Fruit fly (Drosophila melanogaster) whole organism, embryonic: Measurements from ENCODE around the gene mv.

Experiments
- Ada2b ChIP-seq: fragments of 200-800 bp; sonication (Bioruptor generic); IDR thresholded peaks from 2 replicates; pipeline ENCODE4 v1.3.6; 2022; ENCODE audit warnings: missing biosample characterization, missing genetic modification characterization
- B-H2 ChIP-seq: fragments of 200-800 bp; sonication (Bioruptor generic); optimal IDR thresholded peaks from 2 replicates; lab custom pipeline; 2018; ENCODE audit warnings: missing biosample characterization, mild to moderate bottlenecking, missing genetic modification characterization
- CG10209 ChIP-seq: fragments of 200-800 bp; sonication (Bioruptor generic); optimal IDR thresholded peaks from 3 replicates; lab custom pipeline; 2017; ENCODE audit warnings: missing biosample characterization, mild to moderate bottlenecking, missing genetic modification characterization, missing genetic modification reagents
- CG10543 ChIP-seq: fragments of 200-800 bp; sonication (Bioruptor generic); optimal IDR thresholded peaks from 3 replicates; lab custom pipeline; 2017; ENCODE audit warnings: missing biosample characterization, mild to moderate bottlenecking, missing genetic modification characterization, moderate library complexity
- CG13296 ChIP-seq: fragments of 200-800 bp; sonication (Bioruptor generic); optimal IDR thresholded peaks from 3 replicates; lab custom pipeline; 2018; ENCODE audit warnings: missing biosample characterization, mild to moderate bottlenecking, missing genetic modification characterization
- CG13624 ChIP-seq: fragments of 200-800 bp; sonication (Bioruptor generic); optimal IDR thresholded peaks from 2 replicates; lab custom pipeline; 2016; ENCODE audit warnings: missing biosample characterization, missing genetic modification characterization
- CG14441 ChIP-seq: fragments of 200-800 bp; sonication (Bioruptor generic); IDR thresholded peaks from 2 replicates; pipeline ENCODE4 v1.3.6; 2022; ENCODE audit warnings: missing biosample characterization, missing genetic modification characterization
- CG16779 ChIP-seq: fragments of 200-800 bp; sonication (Bioruptor generic); IDR thresholded peaks from 2 replicates; pipeline ENCODE4 v1.3.6; 2022; ENCODE audit warnings: missing biosample characterization, missing genetic modification characterization
- CG17328 ChIP-seq: fragments of 200-800 bp; sonication (Bioruptor generic); IDR thresholded peaks from 2 replicates; pipeline ENCODE4 v1.3.6; 2022; ENCODE audit warnings: missing biosample characterization, missing genetic modification characterization
- CG17385 ChIP-seq: fragments of 200-800 bp; sonication (Bioruptor generic); optimal IDR thresholded peaks from 3 replicates; lab custom pipeline; 2018; ENCODE audit warnings: missing biosample characterization, mild to moderate bottlenecking, missing genetic modification characterization
- CG31388 ChIP-seq: fragments of 200-800 bp; sonication (Bioruptor generic); optimal IDR thresholded peaks from 2 replicates; lab custom pipeline; 2016; ENCODE audit warnings: missing biosample characterization, missing genetic modification characterization
- CG3726 ChIP-seq: fragments of 200-800 bp; sonication (Bioruptor generic); IDR thresholded peaks from 3 replicates; pipeline ENCODE4, ENCODE4 v1.3.6; 2022; ENCODE audit warnings: missing biosample characterization, missing genetic modification characterization
- CG3847 ChIP-seq: fragments of 200-800 bp; sonication (Bioruptor generic); IDR thresholded peaks from 2 replicates; pipeline ENCODE4 v1.3.6; 2022; ENCODE audit warnings: missing biosample characterization, missing genetic modification characterization
- CG5245 ChIP-seq: fragments of 200-800 bp; sonication (Bioruptor generic); optimal IDR thresholded peaks from 3 replicates; lab custom pipeline; 2016; ENCODE audit warnings: missing biosample characterization, missing genetic modification characterization
- CG6813 ChIP-seq: fragments of 200-800 bp; sonication (Bioruptor generic); optimal IDR thresholded peaks from 2 replicates; lab custom pipeline; 2017; ENCODE audit warnings: missing biosample characterization, missing genetic modification characterization, mild to moderate bottlenecking, moderate library complexity, missing genetic modification reagents
- CG7271 ChIP-seq: fragments of 200-800 bp; sonication (Bioruptor generic); optimal IDR thresholded peaks from 2 replicates; lab custom pipeline; 2018; ENCODE audit warnings: missing biosample characterization, mild to moderate bottlenecking, missing genetic modification characterization, moderate library complexity
- CG7372 ChIP-seq: fragments of 200-800 bp; sonication (Bioruptor generic); IDR thresholded peaks from 2 replicates; pipeline ENCODE4 v1.3.6; 2022; ENCODE audit warnings: missing biosample characterization, missing genetic modification characterization
- CG8281 ChIP-seq: fragments of 200-800 bp; sonication (Bioruptor generic); optimal IDR thresholded peaks from 2 replicates; lab custom pipeline; 2018; ENCODE audit warnings: missing biosample characterization, mild to moderate bottlenecking, missing genetic modification characterization, moderate library complexity
- CG8765 ChIP-seq: fragments of 200-800 bp; sonication (Bioruptor generic); IDR thresholded peaks from 2 replicates; pipeline ENCODE4 v1.3.6; 2022; ENCODE audit warnings: missing biosample characterization, missing genetic modification characterization
- CG8924 ChIP-seq: fragments of 200-800 bp; optimal IDR thresholded peaks from 3 replicates; lab custom pipeline; 2019; ENCODE audit warnings: missing biosample characterization, mild to moderate bottlenecking, missing genetic modification characterization, moderate library complexity
- CG9215 ChIP-seq: fragments of 200-800 bp; sonication (Bioruptor generic); IDR thresholded peaks from 2 replicates; pipeline ENCODE4 v1.3.6; 2022; ENCODE audit warnings: missing biosample characterization, missing genetic modification characterization
- HLH4C ChIP-seq: fragments of 200-800 bp; sonication (Bioruptor generic); IDR thresholded peaks from 3 replicates; pipeline ENCODE4 v1.3.6; 2022; ENCODE audit warnings: missing biosample characterization, missing genetic modification characterization; ENCODE audit not compliant: partially characterized antibody
- Hey ChIP-seq: fragments of 200-800 bp; sonication (Bioruptor generic); optimal IDR thresholded peaks from 3 replicates; lab custom pipeline; 2018; ENCODE audit warnings: missing biosample characterization, mild to moderate bottlenecking, missing genetic modification characterization
- Hmr ChIP-seq: fragments of 200-800 bp; sonication (Bioruptor generic); optimal IDR thresholded peaks from 3 replicates; lab custom pipeline; 2017; ENCODE audit warnings: mild to moderate bottlenecking, missing biosample characterization, missing genetic modification reagents, missing genetic modification characterization
- Hr78 ChIP-seq, 2 experiments: fragments of 200-800 bp in 1 of 2; fragments of >200 bp in 1 of 2; sonication (Bioruptor generic) in 1 of 2; optimal IDR thresholded peaks; 2 replicates each; lab custom pipeline; 2017 to 2019; ENCODE audit warnings: missing biosample characterization in 2 of 2, missing genetic modification characterization in 2 of 2, mild to moderate bottlenecking in 1 of 2, moderate library complexity in 1 of 2
- MESR4 ChIP-seq: fragments of 200-800 bp; sonication (Bioruptor generic); optimal IDR thresholded peaks from 2 replicates; lab custom pipeline; 2018; ENCODE audit warnings: missing biosample characterization, mild to moderate bottlenecking, missing genetic modification characterization, moderate library complexity
- MTF-1 ChIP-seq: fragments of 200-800 bp; sonication (Bioruptor generic); optimal IDR thresholded peaks from 2 replicates; lab custom pipeline; 2018; ENCODE audit warnings: missing biosample characterization, mild to moderate bottlenecking, missing genetic modification characterization, borderline replicate concordance
- Med ChIP-seq: fragments of 200-800 bp; sonication (Bioruptor generic); peaks from one replicate; lab custom pipeline; 2016; ENCODE audit warnings: missing biosample characterization, missing genetic modification characterization, mild to moderate bottlenecking, inconsistent platforms, moderate library complexity
- NfI ChIP-seq: fragments of 200-800 bp; sonication (Bioruptor generic); optimal IDR thresholded peaks from 3 replicates; lab custom pipeline; 2018; ENCODE audit warnings: missing biosample characterization, mild to moderate bottlenecking, missing genetic modification characterization, moderate library complexity
- Optix ChIP-seq: fragments of 200-800 bp; sonication (Bioruptor generic); IDR thresholded peaks from 3 replicates; pipeline ENCODE4 v1.3.6; 2022; ENCODE audit warnings: missing biosample characterization, missing genetic modification characterization
- Ptx1 ChIP-seq: fragments of 200-800 bp; sonication (Bioruptor generic); IDR thresholded peaks from 2 replicates; pipeline ENCODE4 v1.3.6; 2022; ENCODE audit warnings: missing biosample characterization, missing genetic modification characterization
- Spps ChIP-seq: fragments of 200-800 bp; sonication (Bioruptor generic); optimal IDR thresholded peaks from 2 replicates; lab custom pipeline; 2018; ENCODE audit warnings: missing biosample characterization, mild to moderate bottlenecking, missing genetic modification characterization
- YL-1 ChIP-seq: fragments of 200-800 bp; sonication (Bioruptor generic); optimal IDR thresholded peaks from 3 replicates; lab custom pipeline; 2017; ENCODE audit warnings: missing biosample characterization, mild to moderate bottlenecking, missing genetic modification characterization
- br ChIP-seq: fragments of >200 bp; optimal IDR thresholded peaks from 2 replicates; lab custom pipeline; 2017
- chinmo ChIP-seq: fragments of 200-800 bp; sonication (Bioruptor generic); IDR thresholded peaks from 4 replicates; pipeline ENCODE4 v1.3.6; 2022; ENCODE audit warnings: missing biosample characterization, missing genetic modification characterization; ENCODE audit not compliant: partially characterized antibody
- ci ChIP-seq: fragments of 200-800 bp; sonication (Bioruptor generic); IDR thresholded peaks from 3 replicates; pipeline ENCODE4 v1.3.6; 2022; ENCODE audit warnings: missing biosample characterization, missing genetic modification characterization
- danr ChIP-seq: fragments of 200-800 bp; sonication (Bioruptor generic); IDR thresholded peaks from 2 replicates; pipeline ENCODE4 v1.3.6; 2022; ENCODE audit warnings: missing biosample characterization, missing genetic modification characterization
- ewg ChIP-seq: fragments of 200-800 bp; sonication (Bioruptor generic); optimal IDR thresholded peaks from 3 replicates; lab custom pipeline; 2017; ENCODE audit warnings: mild to moderate bottlenecking, missing biosample characterization, missing genetic modification reagents, missing genetic modification characterization
- fu2 ChIP-seq: fragments of 200-800 bp; sonication (Bioruptor generic); optimal IDR thresholded peaks from 2 replicates; lab custom pipeline; 2016; ENCODE audit warnings: missing biosample characterization, missing genetic modification characterization
- gce ChIP-seq: fragments of 200-800 bp; sonication (Bioruptor generic); IDR thresholded peaks from 3 replicates; pipeline ENCODE4 v1.3.6; 2022; ENCODE audit warnings: missing biosample characterization, missing genetic modification characterization
- gfzf ChIP-seq: fragments of 200-800 bp; sonication (Bioruptor generic); optimal IDR thresholded peaks from 2 replicates; lab custom pipeline; 2016; ENCODE audit warnings: missing biosample characterization, mild to moderate bottlenecking, missing genetic modification characterization, moderate library complexity
- hkb ChIP-seq, 2 experiments: fragments of 200-800 bp in 1 of 2; fragments of >200 bp in 1 of 2; sonication (Bioruptor generic) in 1 of 2; IDR thresholded peaks in 1 of 2; optimal IDR thresholded peaks in 1 of 2; 2 replicates each; pipeline versions ENCODE4 v1.3.6 to Lab custom; 2017 to 2022; ENCODE audit warnings: missing biosample characterization in 1 of 2, missing genetic modification characterization in 1 of 2
- knrl ChIP-seq: fragments of 200-800 bp; sonication (Bioruptor generic); IDR thresholded peaks from 3 replicates; pipeline ENCODE4 v1.3.6; 2022; ENCODE audit warnings: missing biosample characterization, missing genetic modification characterization; ENCODE audit not compliant: partially characterized antibody
- mld ChIP-seq: fragments of 200-800 bp; sonication (Bioruptor generic); IDR thresholded peaks from 3 replicates; pipeline ENCODE4 v1.3.6; 2022; ENCODE audit warnings: missing biosample characterization, missing genetic modification characterization; ENCODE audit not compliant: partially characterized antibody
- nerfin-2 ChIP-seq: fragments of 200-800 bp; sonication (Bioruptor generic); IDR thresholded peaks from 2 replicates; pipeline ENCODE4 v1.3.6; 2022; ENCODE audit warnings: missing biosample characterization, missing genetic modification characterization; ENCODE audit not compliant: partially characterized antibody
- run ChIP-seq: fragments of 200-800 bp; sonication (Bioruptor generic); optimal IDR thresholded peaks from 3 replicates; lab custom pipeline; 2018; ENCODE audit warnings: missing biosample characterization, mild to moderate bottlenecking, missing genetic modification characterization
- shn ChIP-seq: fragments of 200-800 bp; sonication (Bioruptor generic); optimal IDR thresholded peaks from 3 replicates; lab custom pipeline; 2016; ENCODE audit warnings: missing biosample characterization, missing genetic modification characterization
- tio ChIP-seq: fragments of 200-800 bp; sonication (Bioruptor generic); optimal IDR thresholded peaks from 2 replicates; lab custom pipeline; 2017; ENCODE audit warnings: missing biosample characterization, missing genetic modification characterization, inconsistent platforms
- toy ChIP-seq: fragments of 200-800 bp; sonication (Bioruptor generic); IDR thresholded peaks from 2 replicates; pipeline ENCODE4 v1.3.6; 2022; ENCODE audit warnings: missing biosample characterization, missing genetic modification characterization

mv gene

DNA sequence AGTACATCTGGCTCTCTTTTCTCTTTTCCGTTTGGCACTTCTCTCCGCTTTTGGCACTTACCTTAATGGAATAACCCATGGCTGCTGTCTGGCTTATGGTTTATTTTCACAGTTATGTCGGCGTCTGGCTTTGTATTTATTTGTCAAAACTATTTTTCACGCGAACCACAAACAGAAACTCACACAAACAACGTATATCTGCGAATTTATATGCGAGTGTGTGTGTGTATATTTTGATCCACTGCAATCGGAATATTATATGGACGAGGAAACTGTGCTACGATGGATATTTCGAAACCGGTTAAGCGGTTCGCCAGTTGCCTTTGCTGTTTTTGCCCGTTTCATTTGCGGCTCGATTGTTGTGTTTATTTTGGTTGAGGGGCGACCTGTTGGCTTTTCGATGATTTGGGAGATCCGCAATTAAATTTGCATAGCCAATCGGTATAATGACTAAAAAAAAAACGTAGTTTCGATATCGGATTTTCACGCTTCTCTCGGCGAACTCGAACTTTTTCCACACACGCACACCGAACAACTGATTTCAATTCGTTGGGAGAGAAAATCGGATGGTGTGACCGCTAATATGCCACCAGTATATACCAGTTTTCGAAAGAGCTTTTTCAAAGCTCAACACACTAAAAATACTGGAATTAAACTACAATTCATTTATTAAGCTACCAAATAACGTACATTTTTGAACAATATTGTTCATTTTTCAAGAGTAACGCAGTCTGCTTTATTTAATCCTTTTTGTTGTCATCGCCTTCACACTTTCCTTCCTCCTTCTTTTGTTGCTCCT is 5.8 kb upstream of the mv start, which contains the start of gene CG1927 (continued):
- peak; percentile 26 for TF ChIP-seq Hmr
- no peak for TF ChIP-seq CG3847
- TF ChIP-seq CG10209 = no peak
- TF ChIP-seq danr (GFP tag; lab: Robert Waterston, UW) = no peak
- no peak for TF ChIP-seq HLH4C (GFP tag; lab: Robert Waterston, UW)
- no peak for TF ChIP-seq Ptx1 (GFP tag; lab: Robert Waterston, UW)
- no peak for TF ChIP-seq fu2 (GFP tag; lab: Kevin White, UChicago)
- no peak for TF ChIP-seq CG3726
- no peak for TF ChIP-seq Hey (tag; lab: Kevin White, UChicago)
- TF ChIP-seq CG6813 (GFP tag; lab: Kevin White, UChicago) = no peak
- TF ChIP-seq run (tag; lab: Kevin White, UChicago) = no peak
- TF ChIP-seq B-H2 = no peak
- TF ChIP-seq shn (GFP tag; lab: Kevin White, UChicago) = no peak
- TF ChIP-seq CG13296 (GFP tag; lab: Kevin White, UChicago) = no peak
- TF ChIP-seq MESR4 (GFP tag; lab: Kevin White, UChicago) = no peak
- TF ChIP-seq CG16779 (GFP tag; lab: Robert Waterston, UW) = 0 out of 2 replicates have a peak, but pooled peaks have one; percentile 5
- TF ChIP-seq CG8281 (tag; lab: Kevin White, UChicago) = no peak
- no peak for TF ChIP-seq hkb (optimal IDR thresholded peaks at IDR 0.05; lab: Kevin White, UChicago)
- TF ChIP-seq hkb (GFP tag; IDR thresholded peaks at IDR 0.05; lab: Robert Waterston, UW) = peak; percentile 38; the same call in 1 of the 2 replicates
- no peak for TF ChIP-seq CG5245
- TF ChIP-seq YL-1 (GFP tag; lab: Kevin White, UChicago) = no peak
- TF ChIP-seq gfzf (GFP tag; lab: Kevin White, UChicago) = peak; percentile 78
- TF ChIP-seq CG8924 (tag; lab: Kevin White, UChicago) = no peak
- TF ChIP-seq MTF-1 (GFP tag; lab: Kevin White, UChicago) = no peak
- no peak for TF ChIP-seq CG14441 (GFP tag; lab: Robert Waterston, UW)
- TF ChIP-seq ewg = no peak
- no peak for TF ChIP-seq CG7372 (GFP tag; lab: Robert Waterston, UW)
- no peak for TF ChIP-seq CG9215 (GFP tag; lab: Robert Waterston, UW)
- no peak for TF ChIP-seq br
- TF ChIP-seq CG13624 (GFP tag; lab: Kevin White, UChicago) = no peak
- no peak for TF ChIP-seq CG31388 (GFP tag; lab: Kevin White, UChicago)
- no peak for TF ChIP-seq mld (GFP tag; lab: Robert Waterston, UW)
- peak; percentile 82 for TF ChIP-seq Med (GFP tag; lab: Kevin White, UChicago)
- peak; percentile 26 for TF ChIP-seq CG17385 (GFP tag; lab: Kevin White, UChicago)
- no peak for TF ChIP-seq NfI
- no peak for TF ChIP-seq tio (GFP tag; lab: Kevin White, UChicago)
- no peak for TF ChIP-seq nerfin-2 (GFP tag; lab: Robert Waterston, UW)
- peak; percentile 1 for TF ChIP-seq CG10543 (GFP tag; lab: Kevin White, UChicago)
- TF ChIP-seq gce (GFP tag; lab: Robert Waterston, UW) = no peak
- TF ChIP-seq CG17328 = no peak
- TF ChIP-seq knrl (GFP tag; lab: Robert Waterston, UW) = no peak
- TF ChIP-seq CG8765 (GFP tag; lab: Robert Waterston, UW) = no peak
- no peak for TF ChIP-seq Hr78 (GFP tag; optimal IDR thresholded peaks at IDR 0.05; lab: Kevin White, UChicago)
- TF ChIP-seq toy (GFP tag; lab: Robert Waterston, UW) = no peak
- TF ChIP-seq Ada2b = no peak
- TF ChIP-seq Spps (tag; lab: Kevin White, UChicago) = no peak
- no peak for TF ChIP-seq Optix (GFP tag; lab: Robert Waterston, UW)
- TF ChIP-seq CG7271 (tag; lab: Kevin White, UChicago) = no peak
- TF ChIP-seq chinmo (GFP tag; lab: Robert Waterston, UW) = peak; percentile 68; the same call in 1 of the 4 replicates
- 0 out of 3 replicates have a peak, but pooled peaks have one; percentile 28 for TF ChIP-seq ci
